Worm (Caenorhabditis elegans) whole organism, L4 larva: Measurements from ENCODE around the gene Y65A5A.24.

Source experiments
- D1046.2 ChIP-seq: fragments of 200-800 bp; sonication (Bioruptor generic); IDR thresholded peaks from 2 replicates; pipeline ENCODE4 v1.3.6; 2022; ENCODE audit warnings: missing genetic modification characterization, missing compliant biosample characterization
- T26A8.4 ChIP-seq: fragments of 200-800 bp; sonication (Bioruptor generic); IDR thresholded peaks from 2 replicates; pipeline ENCODE4 v1.3.6; 2022; ENCODE audit warnings: missing genetic modification characterization, missing compliant biosample characterization
- dpl-1 ChIP-seq: fragments of 150-350 bp; optimal IDR thresholded peaks from 2 replicates; lab custom pipeline; 2014; ENCODE audit warnings: missing biosample characterization, missing genetic modification reagents, missing genetic modification characterization
- egl-27 ChIP-seq: sonication (generic microtip); optimal IDR thresholded peaks from 3 replicates; lab custom pipeline; 2017; ENCODE audit warnings: missing biosample characterization, missing genetic modification reagents, missing genetic modification characterization
- hmg-1.1 ChIP-seq: fragments of 200-800 bp; sonication (Bioruptor generic); IDR thresholded peaks from 2 replicates; pipeline ENCODE4 v1.3.6; 2022; ENCODE audit warnings: missing genetic modification reagents, missing genetic modification characterization, missing compliant biosample characterization
- nhr-11 ChIP-seq: fragments of 150-350 bp; optimal IDR thresholded peaks from 2 replicates; lab custom pipeline; 2014; ENCODE audit warnings: missing biosample characterization, missing genetic modification characterization
- nhr-28 ChIP-seq: fragments of 150-350 bp; optimal IDR thresholded peaks from 2 replicates; lab custom pipeline; 2014; ENCODE audit warnings: missing biosample characterization, missing genetic modification characterization
- pha-4 ChIP-seq, 2 experiments: fragments of 150-350 bp in 1 of 2; fragments of 200-800 bp in 1 of 2; sonication (Bioruptor generic) in 1 of 2; IDR thresholded peaks in 1 of 2; optimal IDR thresholded peaks in 1 of 2; 2 replicates each; pipeline versions ENCODE4 v1.3.6 to Lab custom; 2014 to 2022; ENCODE audit warnings: missing genetic modification characterization in 2 of 2, missing genetic modification reagents in 2 of 2, missing biosample characterization in 1 of 2, missing compliant biosample characterization in 1 of 2
- spr-1 ChIP-seq: sonication (generic microtip); optimal IDR thresholded peaks from 2 replicates; lab custom pipeline; 2016; ENCODE audit warnings: mild to moderate bottlenecking, missing genetic modification characterization, missing compliant biosample characterization
- unc-62 ChIP-seq, 3 experiments: fragments of 150-350 bp in 1 of 3; sonication (generic microtip); optimal IDR thresholded peaks in 2 of 3; peaks in 1 of 3; 1 replicate in 1 of 3; 2 replicates in 2 of 3; lab custom pipeline; 2014 to 2017; ENCODE audit warnings: missing biosample characterization in 3 of 3, missing genetic modification characterization in 3 of 3, missing genetic modification reagents in 3 of 3, missing genotype in 1 of 3
- ztf-11 ChIP-seq: fragments of 150-350 bp; optimal IDR thresholded peaks from 2 replicates; lab custom pipeline; 2014; ENCODE audit warnings: missing biosample characterization, missing genetic modification characterization

- TF ChIP-seq ztf-11 (tag; lab: Kevin White, UChicago) (no peak), T26A8.4 (GFP tag; lab: Robert Waterston, UW) (no peak), nhr-28 (no peak), pha-4 (GFP tag; IDR thresholded peaks at IDR 0.05; lab: Robert Waterston, UW) (no peak), pha-4 (tag; optimal IDR thresholded peaks at IDR 0.05; lab: Kevin White, UChicago) (no peak), unc-62 (GFP tag; optimal IDR thresholded peaks at IDR 0.05 in 1 of 2; lab: Kevin White, UChicago) (no peak), unc-62 (tag; optimal IDR thresholded peaks at IDR 0.05; lab: Kevin White, UChicago) (no peak), spr-1 (no peak), D1046.2 (GFP tag; lab: Robert Waterston, UW) (no peak), nhr-11 (tag; lab: Kevin White, UChicago) (no peak), egl-27 (tag; lab: Kevin White, UChicago) (no peak), dpl-1 (no peak), hmg-1.1 (GFP tag; lab: Robert Waterston, UW) (no peak)
These were observed 47.3 kb upstream of the Y65A5A.24 start, which contains the start of gene C35D6.3 for ce11 chrIV:16346514-16346913.
